Worm (Caenorhabditis elegans): ENCODE results near the gene hst-1.

DNA sequence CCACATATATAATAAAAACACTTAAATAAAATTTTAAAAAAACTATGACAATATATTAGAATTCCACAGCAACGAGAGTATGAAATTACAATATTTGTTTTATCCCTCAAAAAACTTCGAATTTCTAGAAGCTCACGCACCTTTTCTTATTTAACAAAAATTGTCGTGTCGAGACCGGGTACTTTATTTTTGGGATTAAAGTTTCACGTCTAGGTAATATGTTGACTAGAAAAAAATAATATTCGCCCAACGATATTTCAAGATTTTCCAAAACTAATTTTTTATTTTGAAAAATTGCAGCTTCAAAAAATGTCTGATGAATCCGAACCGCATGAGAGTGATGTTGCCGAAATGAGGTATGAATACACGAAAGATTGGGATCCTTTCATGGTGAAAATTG, 46.9 kb downstream of the hst-1 start, which contains the start of gene C49C8.3:
- TF ChIP-seq W03F9.2 (tag; optimal IDR thresholded peaks at IDR 0.05) (no peak), him-1 (tag; optimal IDR thresholded peaks at IDR 0.05) (no peak)

All from whole organism, L4/young adult.